Worm (Caenorhabditis elegans) whole organism, early embryonic: ENCODE measurements around the gene srsx-26.

Source experiments
- B0310.2 ChIP-seq: sonication (generic microtip); optimal IDR thresholded peaks from 2 replicates; lab custom pipeline; 2016; ENCODE audit warnings: mild to moderate bottlenecking, missing genetic modification characterization, missing compliant biosample characterization
- F13C5.2 ChIP-seq: sonication (generic microtip); optimal IDR thresholded peaks from 2 replicates; lab custom pipeline; 2017; ENCODE audit warnings: mild to moderate bottlenecking, missing genetic modification characterization, inconsistent platforms, missing compliant biosample characterization
- ama-1 ChIP-seq: fragments of 150-350 bp; optimal IDR thresholded peaks from 2 replicates; lab custom pipeline; 2014
- ceh-13 ChIP-seq: fragments of 200-800 bp; sonication (Bioruptor generic); optimal IDR thresholded peaks from 2 replicates; lab custom pipeline; 2018; ENCODE audit warnings: mild to moderate bottlenecking, missing genetic modification characterization, missing compliant biosample characterization
- ceh-36 ChIP-seq: sonication (generic microtip); optimal IDR thresholded peaks from 2 replicates; lab custom pipeline; 2016; ENCODE audit warnings: missing genetic modification characterization, inconsistent platforms, missing compliant biosample characterization
- ets-7 ChIP-seq: sonication (generic microtip); optimal IDR thresholded peaks from 2 replicates; lab custom pipeline; 2016; ENCODE audit warnings: missing genotype, missing genetic modification characterization, missing compliant biosample characterization
- flt-1 ChIP-seq: fragments of 200-800 bp; sonication (Bioruptor generic); IDR thresholded peaks from 2 replicates; pipeline ENCODE4 v1.3.6; 2022; ENCODE audit warnings: missing genetic modification characterization, missing compliant biosample characterization
- hnd-1 ChIP-seq: sonication (generic microtip); optimal IDR thresholded peaks from 2 replicates; lab custom pipeline; 2016; ENCODE audit warnings: missing genetic modification characterization, missing compliant biosample characterization
- scrt-1 ChIP-seq: fragments of 200-800 bp; sonication (Bioruptor generic); IDR thresholded peaks from 2 replicates; pipeline ENCODE4 v1.3.6; 2022; ENCODE audit warnings: missing genetic modification characterization, missing compliant biosample characterization
- sea-1 ChIP-seq: fragments of 200-800 bp; sonication (Bioruptor generic); conservative IDR thresholded peaks from 2 replicates; pipeline ENCODE4 v1.3.6; 2022; ENCODE audit warnings: missing genetic modification characterization, missing compliant biosample characterization
- tbx-37 ChIP-seq: fragments of 200-800 bp; sonication (Bioruptor generic); conservative IDR thresholded peaks from 2 replicates; pipeline ENCODE4 v1.3.6; 2022; ENCODE audit warnings: missing genetic modification reagents, missing genetic modification characterization, missing compliant biosample characterization
- tra-4 ChIP-seq: sonication (generic microtip); optimal IDR thresholded peaks from 2 replicates; lab custom pipeline; 2017; ENCODE audit warnings: missing genetic modification characterization, missing compliant biosample characterization

DNA sequence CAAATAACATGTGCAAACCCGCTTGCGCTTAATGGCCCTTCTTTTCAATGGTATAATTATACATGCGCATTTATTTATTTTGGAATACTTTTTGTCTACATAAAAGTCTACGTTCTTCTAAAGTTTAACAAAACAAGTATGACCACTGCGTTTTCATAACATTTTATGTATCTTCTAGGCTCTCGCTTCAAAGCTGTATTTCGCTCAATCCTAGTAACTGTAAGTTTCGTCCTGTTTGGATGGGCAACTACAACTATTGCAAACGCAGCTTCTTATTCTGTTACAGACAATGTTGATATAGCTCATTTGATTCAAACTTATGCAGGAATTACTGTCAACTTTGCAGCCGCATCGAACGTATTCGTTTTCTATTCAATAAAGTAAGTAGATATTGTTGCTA, 1.3 kb downstream of the srsx-26 start, which contains the start of gene srsx-27:
- TF ChIP-seq flt-1 (GFP tag; lab: Robert Waterston, UW) = no peak
- no peak for TF ChIP-seq ceh-13
- no peak for TF ChIP-seq F13C5.2 (tag; lab: Kevin White, UChicago)
- TF ChIP-seq ama-1 (lab: Kevin White, UChicago) = no peak
- TF ChIP-seq hnd-1 = no peak
- no peak for TF ChIP-seq tbx-37 (GFP tag; lab: Robert Waterston, UW)
- TF ChIP-seq tra-4 = no peak
- no peak for TF ChIP-seq B0310.2 (tag; lab: Kevin White, UChicago)
- no peak for TF ChIP-seq sea-1
- no peak for TF ChIP-seq ets-7
- no peak for TF ChIP-seq ceh-36 (tag; lab: Kevin White, UChicago)
- no peak for TF ChIP-seq scrt-1 (GFP tag; lab: Robert Waterston, UW)
